Fruit fly (Drosophila melanogaster): ENCODE data around the gene Ubx.

DNA sequence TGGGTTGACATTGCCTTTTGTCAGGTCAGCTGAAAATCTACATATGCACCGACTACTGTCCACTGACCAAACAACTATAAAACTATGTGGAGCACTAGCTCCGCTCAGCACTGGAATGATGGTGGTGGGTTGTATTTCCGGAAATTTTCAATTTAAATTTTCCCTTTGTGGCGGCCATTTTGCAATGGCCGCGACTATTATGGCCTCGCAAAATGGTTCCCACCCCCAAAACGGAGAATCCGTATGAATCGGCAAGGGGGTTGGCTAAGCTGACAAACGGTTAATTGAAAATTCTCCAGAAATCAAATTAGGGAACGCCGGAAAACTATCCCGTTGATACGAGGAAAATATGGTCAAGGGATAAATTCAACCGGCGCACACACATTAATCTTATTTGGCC lies 51.3 kb downstream of the Ubx start:
- TF ChIP-seq pan (optimal IDR thresholded peaks at IDR 0.05) (no peak), Dll (optimal IDR thresholded peaks at IDR 0.05) (no peak)
